Worm (Caenorhabditis elegans): ENCODE data around the gene F23H12.5.

- peak in 1 of 2 experiments; percentile 38 for TF ChIP-seq lsy-2 (tag; optimal IDR thresholded peaks at IDR 0.05)
- no peak for TF ChIP-seq dmd-4 (tag; optimal IDR thresholded peaks at IDR 0.05)
- no peak for TF ChIP-seq ceh-16 (tag; optimal IDR thresholded peaks at IDR 0.05)
- TF ChIP-seq fos-1 (tag; optimal IDR thresholded peaks at IDR 0.05): no peak
- TF ChIP-seq unc-62 (GFP tag; optimal IDR thresholded peaks at IDR 0.05): no peak
- TF ChIP-seq lin-39 (tag; optimal IDR thresholded peaks at IDR 0.05): no peak
- TF ChIP-seq ama-1 (optimal IDR thresholded peaks at IDR 0.05): no peak
- no peak for TF ChIP-seq nhr-21 (tag; optimal IDR thresholded peaks at IDR 0.05)
- TF ChIP-seq nhr-25 (tag; optimal IDR thresholded peaks at IDR 0.05): no peak
- no peak for TF ChIP-seq snpc-4 (tag; optimal IDR thresholded peaks at IDR 0.05)
- TF ChIP-seq nhr-6 (tag; optimal IDR thresholded peaks at IDR 0.05): no peak
Observed at ce11 chrV:12314413-12314812, 44.0 kb upstream of the F23H12.5 start.
